Fruit fly (Drosophila melanogaster) whole organism, prepupa: ENCODE measurements around the gene trbl.

ENCODE experiments used
- CG11762 ChIP-seq: fragments of 200-800 bp; sonication (Bioruptor generic); optimal IDR thresholded peaks from 3 replicates; lab custom pipeline; 2016; ENCODE audit warnings: missing biosample characterization, missing genetic modification characterization; ENCODE audit not compliant: insufficient read depth
- CG15336 ChIP-seq: fragments of 200-800 bp; sonication (Bioruptor generic); IDR thresholded peaks from 2 replicates; pipeline ENCODE4 v1.3.6; 2022; ENCODE audit warnings: missing biosample characterization, missing genetic modification characterization
- CG3032 ChIP-seq: fragments of 200-800 bp; optimal IDR thresholded peaks from 2 replicates; lab custom pipeline; 2019; ENCODE audit warnings: missing biosample characterization, mild to moderate bottlenecking, missing genetic modification characterization, moderate library complexity
- CG32006 ChIP-seq: fragments of 200-800 bp; sonication (Bioruptor generic); optimal IDR thresholded peaks from 3 replicates; lab custom pipeline; 2017; ENCODE audit warnings: missing biosample characterization, mild to moderate bottlenecking, missing genetic modification characterization
- CG34406 ChIP-seq: fragments of 200-800 bp; sonication (Bioruptor generic); optimal IDR thresholded peaks from 3 replicates; lab custom pipeline; 2016; ENCODE audit warnings: missing biosample characterization, missing genetic modification characterization
- CG6163 ChIP-seq: fragments of 200-800 bp; sonication (Bioruptor generic); IDR thresholded peaks from 3 replicates; pipeline ENCODE4 v1.3.6; 2022; ENCODE audit warnings: missing biosample characterization, missing genetic modification characterization
- CG6792 ChIP-seq: fragments of 200-800 bp; sonication (Bioruptor generic); optimal IDR thresholded peaks from 3 replicates; lab custom pipeline; 2016; ENCODE audit warnings: missing biosample characterization, missing genetic modification characterization
- CG6808 ChIP-seq: fragments of 200-800 bp; sonication (Bioruptor generic); optimal IDR thresholded peaks from 3 replicates; lab custom pipeline; 2017; ENCODE audit warnings: missing biosample characterization, missing genetic modification characterization, mild to moderate bottlenecking, moderate library complexity, missing genetic modification reagents
- CG7368 ChIP-seq: fragments of 200-800 bp; sonication (Bioruptor generic); optimal IDR thresholded peaks from 3 replicates; lab custom pipeline; 2016; ENCODE audit warnings: missing biosample characterization, missing genetic modification characterization
- CG8119 ChIP-seq: fragments of 200-800 bp; sonication (Bioruptor generic); IDR thresholded peaks from 3 replicates; pipeline ENCODE4 v1.3.6; 2022; ENCODE audit warnings: missing biosample characterization, missing genetic modification characterization
- CG8319 ChIP-seq: fragments of 200-800 bp; sonication (Bioruptor generic); optimal IDR thresholded peaks from 3 replicates; lab custom pipeline; 2016; ENCODE audit warnings: missing biosample characterization, missing genetic modification characterization
- Eip93F ChIP-seq: fragments of 200-800 bp; sonication (Bioruptor generic); optimal IDR thresholded peaks from 2 replicates; lab custom pipeline; 2016; ENCODE audit warnings: missing biosample characterization, mild to moderate bottlenecking, missing genetic modification characterization
- Ets21C ChIP-seq: fragments of 200-800 bp; sonication (Bioruptor generic); optimal IDR thresholded peaks from 3 replicates; lab custom pipeline; 2016; ENCODE audit warnings: missing biosample characterization, missing genetic modification characterization
- Hr38 ChIP-seq: sonication (Bioruptor generic); optimal IDR thresholded peaks from 2 replicates; lab custom pipeline; 2016; ENCODE audit warnings: missing biosample characterization, missing genetic modification characterization
- Lpt ChIP-seq: fragments of 200-800 bp; sonication (Bioruptor generic); optimal IDR thresholded peaks from 3 replicates; lab custom pipeline; 2016; ENCODE audit warnings: missing biosample characterization, missing genetic modification characterization
- OdsH ChIP-seq: fragments of 200-800 bp; sonication (Bioruptor generic); optimal IDR thresholded peaks from 3 replicates; lab custom pipeline; 2016; ENCODE audit warnings: missing biosample characterization, missing genetic modification characterization
- Smox ChIP-seq: fragments of 200-800 bp; sonication (Bioruptor generic); optimal IDR thresholded peaks from 3 replicates; lab custom pipeline; 2016; ENCODE audit warnings: missing biosample characterization, missing genetic modification characterization
- cyc ChIP-seq: fragments of 200-800 bp; sonication (Bioruptor generic); optimal IDR thresholded peaks from 3 replicates; lab custom pipeline; 2016; ENCODE audit warnings: missing biosample characterization, missing genetic modification characterization
- dac ChIP-seq: fragments of 200-800 bp; sonication (Bioruptor generic); optimal IDR thresholded peaks from 2 replicates; lab custom pipeline; 2017; ENCODE audit warnings: missing biosample characterization, mild to moderate bottlenecking, missing genetic modification characterization
- dsx ChIP-seq: fragments of 200-800 bp; optimal IDR thresholded peaks from 3 replicates; lab custom pipeline; 2019; ENCODE audit warnings: missing biosample characterization, mild to moderate bottlenecking, missing genetic modification characterization, moderate library complexity; ENCODE audit not compliant: poor library complexity, severe bottlenecking
- eg ChIP-seq: fragments of 200-800 bp; sonication (Bioruptor generic); IDR thresholded peaks from 3 replicates; pipeline ENCODE4 v1.3.6; 2022; ENCODE audit warnings: missing biosample characterization, missing genetic modification characterization
- esn ChIP-seq: fragments of 200-800 bp; sonication (Bioruptor generic); optimal IDR thresholded peaks from 2 replicates; lab custom pipeline; 2016; ENCODE audit warnings: missing biosample characterization, mild to moderate bottlenecking, missing genetic modification characterization, moderate library complexity
- fd59A ChIP-seq: fragments of 200-800 bp; sonication (Bioruptor generic); optimal IDR thresholded peaks from 2 replicates; lab custom pipeline; 2017; ENCODE audit warnings: missing biosample characterization, mild to moderate bottlenecking, missing genetic modification characterization, missing genetic modification reagents
- fd85E ChIP-seq: fragments of 200-800 bp; sonication (Bioruptor generic); optimal IDR thresholded peaks from 3 replicates; lab custom pipeline; 2016; ENCODE audit warnings: missing biosample characterization, missing genetic modification characterization
- net ChIP-seq: fragments of 200-800 bp; sonication (Bioruptor generic); optimal IDR thresholded peaks from 3 replicates; lab custom pipeline; 2016; ENCODE audit warnings: missing biosample characterization, missing genetic modification characterization
- pdm3 ChIP-seq: fragments of 200-800 bp; sonication (Bioruptor generic); optimal IDR thresholded peaks from 3 replicates; lab custom pipeline; 2016; ENCODE audit warnings: missing biosample characterization, missing genetic modification characterization
- salr ChIP-seq, 2 experiments: fragments of 200-800 bp; sonication (Bioruptor generic); optimal IDR thresholded peaks; 3 replicates each; lab custom pipeline; 2016 to 2018; ENCODE audit warnings: missing biosample characterization in 2 of 2, missing genetic modification characterization in 2 of 2, mild to moderate bottlenecking in 1 of 2
- spab ChIP-seq: fragments of 200-800 bp; sonication (Bioruptor generic); optimal IDR thresholded peaks from 2 replicates; lab custom pipeline; 2017; ENCODE audit warnings: missing biosample characterization, mild to moderate bottlenecking, missing genetic modification characterization, missing genetic modification reagents
- ss ChIP-seq, 2 experiments: fragments of 200-800 bp; sonication (Bioruptor generic); optimal IDR thresholded peaks; 2 replicates in 1 of 2; 3 replicates in 1 of 2; lab custom pipeline; 2017 to 2018; ENCODE audit warnings: mild to moderate bottlenecking in 2 of 2, missing biosample characterization in 2 of 2, missing genetic modification characterization in 2 of 2, moderate library complexity in 1 of 2
- svp ChIP-seq: fragments of 200-800 bp; sonication (Bioruptor generic); peaks from one replicate; lab custom pipeline; 2016; ENCODE audit warnings: missing biosample characterization, missing genetic modification characterization
- topi ChIP-seq: fragments of 200-800 bp; sonication (Bioruptor generic); optimal IDR thresholded peaks from 3 replicates; lab custom pipeline; 2016; ENCODE audit warnings: missing biosample characterization, missing genetic modification characterization

trbl gene

DNA sequence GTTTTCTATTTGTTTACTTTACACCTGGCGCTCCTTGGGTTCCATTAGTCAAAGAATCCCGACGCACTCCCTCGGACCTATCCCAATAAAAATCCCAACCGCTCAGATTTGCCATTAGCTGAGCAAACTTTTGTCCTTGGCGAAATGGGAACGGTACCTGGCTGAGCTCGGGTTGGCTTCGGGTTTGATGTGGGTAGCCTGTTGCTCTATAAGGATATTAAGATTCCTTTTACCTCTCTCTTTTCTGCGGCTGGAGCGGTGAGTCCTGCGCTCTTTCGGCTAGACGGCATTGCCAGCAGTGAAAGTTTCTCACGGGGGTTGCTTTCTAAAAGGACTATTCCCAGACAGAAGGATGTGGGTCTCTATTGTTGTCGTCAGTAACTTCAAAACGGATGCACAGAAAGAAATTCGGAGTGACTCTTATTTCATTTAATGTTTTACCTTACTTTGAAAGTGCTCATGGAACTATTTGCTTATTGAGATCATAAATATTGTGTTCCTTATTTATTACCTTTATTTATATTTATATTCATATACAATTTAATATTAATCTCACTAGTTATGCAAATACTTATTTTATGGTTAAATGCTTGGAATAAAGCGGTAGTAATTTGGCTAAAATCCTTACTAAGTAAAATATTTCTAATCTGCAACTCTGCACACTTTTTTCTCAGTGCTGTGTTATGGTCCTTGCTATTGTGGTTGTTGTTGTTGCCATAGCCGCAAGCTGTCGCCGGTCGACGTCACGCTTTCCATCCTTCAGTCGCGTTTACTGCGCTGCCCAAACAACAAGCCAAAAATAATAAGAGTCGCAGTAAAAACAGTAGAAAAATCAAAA is 40.4 kb upstream of the trbl start, which contains the start of gene CG5910 (continued):
- TF ChIP-seq CG6808 (GFP tag; lab: Kevin White, UChicago) (no peak), OdsH (no peak), dac (GFP tag; lab: Kevin White, UChicago) (no peak), topi (no peak), CG8119 (GFP tag; lab: Robert Waterston, UW) (no peak), CG34406 (GFP tag; lab: Kevin White, UChicago) (peak; percentile 75), spab (GFP tag; lab: Kevin White, UChicago) (no peak), Hr38 (GFP tag; lab: Kevin White, UChicago) (no peak), CG3032 (tag; lab: Kevin White, UChicago) (peak; percentile 86), Smox (GFP tag; lab: Kevin White, UChicago) (no peak), CG15336 (GFP tag; lab: Robert Waterston, UW) (peak; percentile 61), ss (GFP tag; optimal IDR thresholded peaks at IDR 0.05; lab: Kevin White, UChicago) (no peak)

DNA sequence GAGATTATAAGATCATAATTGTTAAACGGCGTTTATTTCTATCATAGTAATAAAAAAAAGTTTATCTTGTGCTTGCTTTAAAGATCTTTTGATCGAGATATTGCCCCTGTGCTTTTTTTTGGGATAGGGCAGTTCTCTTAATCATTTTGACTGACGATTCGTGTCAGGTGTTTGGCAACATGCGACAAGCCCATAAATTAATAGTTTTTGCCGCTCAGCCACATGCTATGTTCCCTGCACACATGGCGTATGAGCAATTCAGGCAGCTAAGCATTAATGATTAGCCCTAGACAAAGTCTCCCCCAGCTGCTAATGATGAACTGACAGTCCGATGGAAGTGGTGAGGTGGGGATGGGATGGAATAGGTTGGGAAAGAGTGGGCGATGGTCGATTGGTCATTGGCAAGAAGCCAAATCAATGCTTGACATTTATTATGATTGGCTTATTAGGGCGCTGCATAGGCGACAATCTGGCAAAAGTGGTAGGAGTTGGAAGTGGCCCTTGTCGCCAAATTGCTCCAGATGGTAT is 39.6 kb upstream of the trbl start:
- TF ChIP-seq CG6163 (GFP tag; lab: Robert Waterston, UW) (no peak), Lpt (GFP tag; lab: Kevin White, UChicago) (no peak), net (GFP tag; lab: Kevin White, UChicago) (no peak), CG3032 (tag; lab: Kevin White, UChicago) (no peak), cyc (GFP tag; lab: Kevin White, UChicago) (no peak)
- TF ChIP-seq, all 60 proteins: peak for 0

DNA sequence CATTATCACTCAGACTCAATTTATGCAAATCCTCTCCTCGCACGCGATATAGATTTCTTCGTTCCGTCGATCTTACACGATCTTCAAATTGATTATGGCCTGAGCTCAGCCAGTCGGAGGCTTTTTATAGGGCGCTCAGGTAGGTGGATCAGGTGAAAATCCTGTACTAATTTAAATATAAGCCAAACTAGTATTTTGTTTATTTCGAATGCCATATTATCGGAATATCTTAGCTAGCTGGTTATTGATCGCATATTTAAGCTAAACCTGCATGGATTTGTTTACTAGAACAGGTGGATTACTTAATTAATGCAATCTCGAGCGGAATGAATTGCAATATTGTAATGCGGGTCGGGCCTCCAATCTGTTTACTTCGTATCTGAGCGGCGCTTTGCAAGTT is 38.4 kb upstream of the trbl start, which contains the start of gene Hpd:
TSS of gene Hpd (minus strand) at position 101 of the 400 bp plus-strand sequence.
- TF ChIP-seq esn (GFP tag; lab: Kevin White, UChicago): no peak
- no peak for TF ChIP-seq CG7368 (GFP tag; lab: Kevin White, UChicago)
- no peak for TF ChIP-seq CG6163 (GFP tag; lab: Robert Waterston, UW)
- TF ChIP-seq net (GFP tag; lab: Kevin White, UChicago): no peak
- TF ChIP-seq cyc (GFP tag; lab: Kevin White, UChicago): no peak
- TF ChIP-seq CG32006 (GFP tag; lab: Kevin White, UChicago): no peak
- no peak for TF ChIP-seq pdm3 (GFP tag; lab: Kevin White, UChicago)
- no peak for TF ChIP-seq svp (GFP tag; lab: Kevin White, UChicago)
- no peak for TF ChIP-seq topi
- no peak for TF ChIP-seq eg
- TF ChIP-seq fd59A: no peak
- no peak for TF ChIP-seq CG6792 (GFP tag; lab: Kevin White, UChicago)
- TF ChIP-seq CG15336 (GFP tag; lab: Robert Waterston, UW): no peak
- TF ChIP-seq fd85E (GFP tag; lab: Kevin White, UChicago): no peak
- no peak for TF ChIP-seq dsx (GFP tag; lab: Kevin White, UChicago)
- no peak for TF ChIP-seq Hr38 (GFP tag; lab: Kevin White, UChicago)
- no peak for TF ChIP-seq CG8319 (GFP tag; lab: Kevin White, UChicago)
- no peak for TF ChIP-seq salr (GFP tag; optimal IDR thresholded peaks at IDR 0.05; lab: Kevin White, UChicago)
- no peak for TF ChIP-seq CG8119 (GFP tag; lab: Robert Waterston, UW)
- no peak for TF ChIP-seq Ets21C

dm6 chr3L:20436069-20436468 is 34.7 kb upstream of the trbl start, which contains the start of the genes mRpL15 and CtIP:
mRpL15 (minus strand) TSS chr3L:20436209.
CtIP (plus strand) TSS chr3L:20436250.
- peak; percentile 16 for TF ChIP-seq esn (GFP tag; lab: Kevin White, UChicago)
- TF ChIP-seq CG11762: no peak
- TF ChIP-seq Eip93F (GFP tag; lab: Kevin White, UChicago): peak; percentile 25
